Worm (Caenorhabditis elegans) whole organism, L4/young adult: Measurements from ENCODE around the gene wrt-6.

Experiments used
- W03F9.2 ChIP-seq: fragments of 150-350 bp; optimal IDR thresholded peaks from 2 replicates; lab custom pipeline; 2014; ENCODE audit warnings: missing biosample characterization, missing genetic modification characterization
- dao-5 ChIP-seq: sonication (generic microtip); optimal IDR thresholded peaks from 2 replicates; lab custom pipeline; 2016; ENCODE audit warnings: missing genotype, missing genetic modification characterization, moderate library complexity, missing compliant biosample characterization
- him-1 ChIP-seq: sonication (generic microtip); optimal IDR thresholded peaks from 2 replicates; lab custom pipeline; 2016; ENCODE audit warnings: missing genotype, missing genetic modification reagents, missing genetic modification characterization, missing compliant biosample characterization

ce11 chrX:3472226-3472625 lies 7.8 kb upstream of the wrt-6 start:
- TF ChIP-seq him-1 (tag; lab: Kevin White, UChicago) (no peak), W03F9.2 (tag; lab: Kevin White, UChicago) (no peak), dao-5 (tag; lab: Kevin White, UChicago) (no peak)
